Fruit fly (Drosophila melanogaster): Measurements from ENCODE around the gene stx.

The stx gene

dm6 chrX:10757616-10758078, 12.9 kb upstream of the stx start, which contains the start of gene Rph (continued):
- TF ChIP-seq Bteb2 (GFP tag; optimal IDR thresholded peaks at IDR 0.05) = no peak
- TF ChIP-seq sens (GFP tag) = peak; percentile 43
- no peak for TF ChIP-seq Eip74EF (GFP tag; optimal IDR thresholded peaks at IDR 0.05)
- TF ChIP-seq CG8281 (tag; optimal IDR thresholded peaks at IDR 0.05) = no peak
- TF ChIP-seq CG18476 (GFP tag; optimal IDR thresholded peaks at IDR 0.05) = no peak
- no peak for TF ChIP-seq tna (GFP tag; IDR thresholded peaks at IDR 0.05; ENCODE audit: partially characterized antibody)
- peak; percentile 81 for TF ChIP-seq Med (GFP tag)
- TF ChIP-seq CG11695 (GFP tag; IDR thresholded peaks at IDR 0.05) = no peak
- TF ChIP-seq CG11560 (tag; IDR thresholded peaks at IDR 0.05) = 0 out of 3 replicates have a peak, but pooled peaks have one; percentile 16
- peak; percentile 27 for TF ChIP-seq cwo (GFP tag; optimal IDR thresholded peaks at IDR 0.05)
- peak; percentile 11 for TF ChIP-seq CG7839 (tag; optimal IDR thresholded peaks at IDR 0.05)
- TF ChIP-seq CG3847 (GFP tag; IDR thresholded peaks at IDR 0.05) = peak; percentile 30; the same call in 1 of the 2 replicates
- no peak for TF ChIP-seq prd (optimal IDR thresholded peaks at IDR 0.05)
- TF ChIP-seq prd (GFP tag; IDR thresholded peaks at IDR 0.05) = peak; percentile 44; the same call in 1 of the 3 replicates
- peak; percentile 18 for TF ChIP-seq CG12659 (GFP tag; optimal IDR thresholded peaks at IDR 0.05)
- TF ChIP-seq Gug (GFP tag; IDR thresholded peaks at IDR 0.05) = 0 out of 4 replicates have a peak, but pooled peaks have one; percentile 37
- no peak for TF ChIP-seq ac (GFP tag; optimal IDR thresholded peaks at IDR 0.05)
- TF ChIP-seq Rfx (GFP tag; IDR thresholded peaks at IDR 0.05) = 0 out of 2 replicates have a peak, but pooled peaks have one; percentile 17
- peak; percentile 90 for TF ChIP-seq Ets65A (GFP tag)
- peak; percentile 9 for TF ChIP-seq CG13624 (GFP tag; optimal IDR thresholded peaks at IDR 0.05)
- TF ChIP-seq BEAF-32 (GFP tag; optimal IDR thresholded peaks at IDR 0.05) = peak; percentile 64
- TF ChIP-seq Jarid2 (GFP tag; optimal IDR thresholded peaks at IDR 0.05) = no peak
- TF ChIP-seq Ssrp (tag; optimal IDR thresholded peaks at IDR 0.05) = no peak
- TF ChIP-seq CG14965 (GFP tag; optimal IDR thresholded peaks at IDR 0.05; ENCODE audit: borderline replicate concordance) = no peak
- TF ChIP-seq Ravus (GFP tag; IDR thresholded peaks at IDR 0.05) = no peak
- peak; percentile 33 for TF ChIP-seq mam (GFP tag; optimal IDR thresholded peaks at IDR 0.05)
- TF ChIP-seq Tbp (GFP tag; optimal IDR thresholded peaks at IDR 0.05) = no peak
- peak; percentile 29 for TF ChIP-seq CG2678 (tag; optimal IDR thresholded peaks at IDR 0.05)
- TF ChIP-seq HLH4C (GFP tag; IDR thresholded peaks at IDR 0.05; ENCODE audit: partially characterized antibody) = no peak
- TF ChIP-seq hth (optimal IDR thresholded peaks at IDR 0.05) = no peak
- TF ChIP-seq CG10209 (GFP tag; optimal IDR thresholded peaks at IDR 0.05) = peak; percentile 13
- TF ChIP-seq fd64A (GFP tag; optimal IDR thresholded peaks at IDR 0.05) = no peak
- TF ChIP-seq CG2116 (GFP tag; optimal IDR thresholded peaks at IDR 0.05) = no peak
- TF ChIP-seq inv (GFP tag; IDR thresholded peaks at IDR 0.05; ENCODE audit: partially characterized antibody) = peak; percentile 42; the same call in 1 of the 2 replicates
- TF ChIP-seq CG16813 (GFP tag; IDR thresholded peaks at IDR 0.05; ENCODE audit: partially characterized antibody) = 0 out of 3 replicates have a peak, but pooled peaks have one; percentile 45
- no peak for TF ChIP-seq CG8765 (GFP tag; IDR thresholded peaks at IDR 0.05)
- TF ChIP-seq CG12391 (tag; optimal IDR thresholded peaks at IDR 0.05) = no peak
- no peak for TF ChIP-seq ash1 (GFP tag; optimal IDR thresholded peaks at IDR 0.05)
- TF ChIP-seq CG34224 (GFP tag; IDR thresholded peaks at IDR 0.05; ENCODE audit: partially characterized antibody) = 0 out of 3 replicates have a peak, but pooled peaks have one; percentile 34
- peak in 1 of 2 experiments; percentile 30 for TF ChIP-seq Pdp1 (GFP tag; optimal IDR thresholded peaks at IDR 0.05)
- TF ChIP-seq bsh (GFP tag; optimal IDR thresholded peaks at IDR 0.05) = no peak
- TF ChIP-seq chif (GFP tag; optimal IDR thresholded peaks at IDR 0.05) = no peak
- TF ChIP-seq lmd (GFP tag; IDR thresholded peaks at IDR 0.05) = peak; percentile 12; the same call in 1 of the 2 replicates
- peak; percentile 22 for TF ChIP-seq CG11504 (tag; optimal IDR thresholded peaks at IDR 0.05)
- peak; percentile 21 for TF ChIP-seq CG7786 (GFP tag; optimal IDR thresholded peaks at IDR 0.05)
- TF ChIP-seq Camta (GFP tag; optimal IDR thresholded peaks at IDR 0.05) = no peak
- TF ChIP-seq run (tag; optimal IDR thresholded peaks at IDR 0.05) = no peak
- TF ChIP-seq gro (GFP tag; optimal IDR thresholded peaks at IDR 0.05) = no peak
- no peak for TF ChIP-seq otp (GFP tag; IDR thresholded peaks at IDR 0.05)

All from whole organism, embryonic.